Fruit fly (Drosophila melanogaster) whole organism, embryonic: Measurements from ENCODE around the gene velo.

Source experiments
- Abd-B ChIP-seq: fragments of 200-800 bp; sonication (Bioruptor generic); optimal IDR thresholded peaks from 2 replicates; lab custom pipeline; 2018; ENCODE audit warnings: missing biosample characterization, mild to moderate bottlenecking, missing genetic modification characterization, moderate library complexity
- Asciz ChIP-seq: fragments of 200-800 bp; sonication (Bioruptor generic); optimal IDR thresholded peaks from 2 replicates; lab custom pipeline; 2017; ENCODE audit warnings: missing biosample characterization, mild to moderate bottlenecking, missing genetic modification characterization, missing genetic modification reagents
- Bteb2 ChIP-seq: fragments of 200-800 bp; sonication (Bioruptor generic); optimal IDR thresholded peaks from 2 replicates; lab custom pipeline; 2016; ENCODE audit warnings: missing biosample characterization, missing genetic modification characterization
- CG10462 ChIP-seq: fragments of 200-800 bp; sonication (Bioruptor generic); optimal IDR thresholded peaks from 2 replicates; lab custom pipeline; 2016; ENCODE audit warnings: missing biosample characterization, missing genetic modification characterization
- CG13624 ChIP-seq: fragments of 200-800 bp; sonication (Bioruptor generic); optimal IDR thresholded peaks from 2 replicates; lab custom pipeline; 2016; ENCODE audit warnings: missing biosample characterization, missing genetic modification characterization
- CG14860 ChIP-seq: fragments of 200-800 bp; sonication (Bioruptor generic); IDR thresholded peaks from 3 replicates; pipeline ENCODE4 v1.3.6; 2022; ENCODE audit warnings: missing biosample characterization, missing genetic modification characterization; ENCODE audit not compliant: partially characterized antibody
- CG1602 ChIP-seq: fragments of 200-800 bp; sonication (Bioruptor generic); optimal IDR thresholded peaks from 3 replicates; lab custom pipeline; 2016; ENCODE audit warnings: missing biosample characterization, missing genetic modification characterization
- CG17829 ChIP-seq: fragments of 200-800 bp; optimal IDR thresholded peaks from 2 replicates; lab custom pipeline; 2019; ENCODE audit warnings: missing biosample characterization, mild to moderate bottlenecking, missing genetic modification characterization, moderate library complexity
- CG18476 ChIP-seq: fragments of 200-800 bp; sonication (Bioruptor generic); optimal IDR thresholded peaks from 2 replicates; lab custom pipeline; 2016; ENCODE audit warnings: missing biosample characterization, mild to moderate bottlenecking, missing genetic modification characterization
- CG3065 ChIP-seq: fragments of 200-800 bp; sonication (Bioruptor generic); optimal IDR thresholded peaks from 2 replicates; lab custom pipeline; 2016; ENCODE audit warnings: missing biosample characterization, missing genetic modification characterization
- CG3163 ChIP-seq: fragments of 200-800 bp; sonication (Bioruptor generic); optimal IDR thresholded peaks from 3 replicates; lab custom pipeline; 2016; ENCODE audit warnings: missing biosample characterization, missing genetic modification characterization
- CG33213 ChIP-seq: fragments of 200-800 bp; sonication (Bioruptor generic); optimal IDR thresholded peaks from 3 replicates; lab custom pipeline; 2016; ENCODE audit warnings: missing biosample characterization, missing genetic modification characterization
- CG5180 ChIP-seq: fragments of 200-800 bp; sonication (Bioruptor generic); optimal IDR thresholded peaks from 3 replicates; lab custom pipeline; 2017; ENCODE audit warnings: missing biosample characterization, missing genetic modification characterization, mild to moderate bottlenecking, moderate library complexity, missing genetic modification reagents
- CG8765 ChIP-seq: fragments of 200-800 bp; sonication (Bioruptor generic); IDR thresholded peaks from 2 replicates; pipeline ENCODE4 v1.3.6; 2022; ENCODE audit warnings: missing biosample characterization, missing genetic modification characterization
- CG9876 ChIP-seq: fragments of 200-800 bp; sonication (Bioruptor generic); optimal IDR thresholded peaks from 2 replicates; lab custom pipeline; 2016; ENCODE audit warnings: missing biosample characterization, missing genetic modification characterization
- Doc3 ChIP-seq: fragments of 200-800 bp; sonication (Bioruptor generic); IDR thresholded peaks from 3 replicates; pipeline ENCODE4 v1.3.6; 2022; ENCODE audit warnings: missing biosample characterization, missing genetic modification characterization; ENCODE audit not compliant: partially characterized antibody
- E2f1 ChIP-seq: fragments of 200-800 bp; sonication (Bioruptor generic); IDR thresholded peaks from 2 replicates; pipeline ENCODE4 v1.3.6; 2022; ENCODE audit warnings: missing biosample characterization, missing genetic modification characterization
- Hmx ChIP-seq: fragments of 200-800 bp; sonication (Bioruptor generic); optimal IDR thresholded peaks from 2 replicates; lab custom pipeline; 2016; ENCODE audit warnings: missing biosample characterization, missing genetic modification characterization
- Hr3 ChIP-seq: fragments of 200-800 bp; sonication (Bioruptor generic); optimal IDR thresholded peaks from 3 replicates; lab custom pipeline; 2016; ENCODE audit warnings: missing biosample characterization, missing genetic modification characterization
- Mes4 ChIP-seq: fragments of 200-800 bp; sonication (Bioruptor generic); optimal IDR thresholded peaks from 2 replicates; lab custom pipeline; 2016; ENCODE audit warnings: missing biosample characterization, missing genetic modification characterization
- Oaz ChIP-seq: fragments of 200-800 bp; sonication (Bioruptor generic); IDR thresholded peaks from 2 replicates; pipeline ENCODE4 v1.3.6; 2022; ENCODE audit warnings: missing biosample characterization, missing genetic modification characterization
- Ptx1 ChIP-seq: fragments of 200-800 bp; sonication (Bioruptor generic); IDR thresholded peaks from 2 replicates; pipeline ENCODE4 v1.3.6; 2022; ENCODE audit warnings: missing biosample characterization, missing genetic modification characterization
- Rfx ChIP-seq: fragments of 200-800 bp; sonication (Bioruptor generic); IDR thresholded peaks from 2 replicates; pipeline ENCODE4 v1.3.6; 2022; ENCODE audit warnings: missing biosample characterization, missing genetic modification characterization
- Ssrp ChIP-seq: fragments of 200-800 bp; sonication (Bioruptor generic); optimal IDR thresholded peaks from 2 replicates; lab custom pipeline; 2018; ENCODE audit warnings: missing biosample characterization, mild to moderate bottlenecking, missing genetic modification characterization, moderate library complexity
- Xbp1 ChIP-seq: fragments of 200-800 bp; sonication (Bioruptor generic); optimal IDR thresholded peaks from 3 replicates; lab custom pipeline; 2016; ENCODE audit warnings: missing biosample characterization, mild to moderate bottlenecking, missing genetic modification characterization
- aop ChIP-seq: fragments of 200-800 bp; sonication (Bioruptor generic); IDR thresholded peaks from 2 replicates; pipeline ENCODE4 v1.3.6; 2022; ENCODE audit warnings: missing biosample characterization, missing genetic modification characterization
- az2 ChIP-seq: fragments of 200-800 bp; sonication (Bioruptor generic); optimal IDR thresholded peaks from 3 replicates; lab custom pipeline; 2016; ENCODE audit warnings: missing biosample characterization, missing genetic modification characterization
- bbx ChIP-seq: fragments of 200-800 bp; sonication (Bioruptor generic); IDR thresholded peaks from 2 replicates; pipeline ENCODE4 v1.3.6; 2022; ENCODE audit warnings: missing biosample characterization, missing genetic modification characterization; ENCODE audit not compliant: partially characterized antibody
- chm ChIP-seq: fragments of 200-800 bp; sonication (Bioruptor generic); IDR thresholded peaks from 2 replicates; pipeline ENCODE4 v1.3.6; 2022; ENCODE audit warnings: missing biosample characterization, missing genetic modification characterization
- cwo ChIP-seq: fragments of 200-800 bp; sonication (Bioruptor generic); optimal IDR thresholded peaks from 3 replicates; lab custom pipeline; 2017; ENCODE audit warnings: missing biosample characterization, missing genetic modification characterization, mild to moderate bottlenecking, moderate library complexity, missing genetic modification reagents
- esg ChIP-seq: fragments of 200-800 bp; sonication (Bioruptor generic); conservative IDR thresholded peaks from 2 replicates; pipeline ENCODE4 v1.3.6; 2022; ENCODE audit warnings: missing biosample characterization, missing genetic modification characterization
- ewg ChIP-seq: fragments of 200-800 bp; sonication (Bioruptor generic); optimal IDR thresholded peaks from 3 replicates; lab custom pipeline; 2017; ENCODE audit warnings: mild to moderate bottlenecking, missing biosample characterization, missing genetic modification reagents, missing genetic modification characterization
- peb ChIP-seq: fragments of 200-800 bp; sonication (Bioruptor generic); IDR thresholded peaks from 2 replicates; pipeline ENCODE4 v1.3.6; 2022; ENCODE audit warnings: missing biosample characterization, missing genetic modification characterization
- pnt ChIP-seq: fragments of 200-800 bp; sonication (Bioruptor generic); optimal IDR thresholded peaks from 3 replicates; lab custom pipeline; 2016; ENCODE audit warnings: missing biosample characterization, missing genetic modification characterization
- scrt ChIP-seq: fragments of 200-800 bp; sonication (Bioruptor generic); optimal IDR thresholded peaks from 2 replicates; lab custom pipeline; 2018; ENCODE audit warnings: missing biosample characterization, mild to moderate bottlenecking, missing genetic modification characterization, moderate library complexity
- slou ChIP-seq: fragments of 200-800 bp; sonication (Bioruptor generic); optimal IDR thresholded peaks from 3 replicates; lab custom pipeline; 2016; ENCODE audit warnings: missing biosample characterization, missing genetic modification characterization
- sna ChIP-seq: fragments of 200-800 bp; sonication (Bioruptor generic); IDR thresholded peaks from 2 replicates; pipeline ENCODE4 v1.3.6; 2022; ENCODE audit warnings: missing biosample characterization, missing genetic modification characterization; ENCODE audit not compliant: partially characterized antibody
- sob ChIP-seq: fragments of 200-800 bp; sonication (Bioruptor generic); IDR thresholded peaks from 2 replicates; pipeline ENCODE4 v1.3.6; 2022; ENCODE audit warnings: missing biosample characterization, missing genetic modification characterization
- ssp ChIP-seq: fragments of 200-800 bp; sonication (Bioruptor generic); IDR thresholded peaks from 2 replicates; pipeline ENCODE4 v1.3.6; 2022; ENCODE audit warnings: missing biosample characterization, missing genetic modification characterization
- tup ChIP-seq: fragments of 200-800 bp; sonication (Bioruptor generic); optimal IDR thresholded peaks from 2 replicates; lab custom pipeline; 2016; ENCODE audit warnings: missing biosample characterization, mild to moderate bottlenecking, missing genetic modification characterization, moderate library complexity
- vnd ChIP-seq: fragments of 200-800 bp; sonication (Bioruptor generic); IDR thresholded peaks from 3 replicates; pipeline ENCODE4 v1.3.6; 2022; ENCODE audit warnings: missing biosample characterization, missing genetic modification characterization; ENCODE audit not compliant: partially characterized antibody
- zfh2 ChIP-seq: fragments of 200-800 bp; sonication (Bioruptor generic); optimal IDR thresholded peaks from 2 replicates; lab custom pipeline; 2016; ENCODE audit warnings: missing biosample characterization, missing genetic modification characterization

The velo gene

dm6 chr3L:6742974-6743345 lies 9.6 kb downstream of the velo start, which contains the start of gene dikar (continued):
- TF ChIP-seq CG13624: peak; percentile 41
- peak; percentile 7 for TF ChIP-seq slou (GFP tag; lab: Kevin White, UChicago)
- no peak for TF ChIP-seq CG9876 (GFP tag; lab: Kevin White, UChicago)
- TF ChIP-seq bbx (GFP tag; lab: Robert Waterston, UW): peak; percentile 86
- peak; percentile 67 for TF ChIP-seq Hr3 (GFP tag; lab: Kevin White, UChicago)
- peak; percentile 47 for TF ChIP-seq az2 (GFP tag; lab: Kevin White, UChicago)
- peak; percentile 75 for TF ChIP-seq sob (GFP tag; lab: Robert Waterston, UW)
- TF ChIP-seq pnt: peak; percentile 38
- TF ChIP-seq cwo: no peak
- peak; percentile 29; the same call in 1 of the 2 replicates for TF ChIP-seq esg (GFP tag; lab: Robert Waterston, UW)
- 0 out of 2 replicates have a peak, but pooled peaks have one; percentile 8 for TF ChIP-seq Oaz (GFP tag; lab: Robert Waterston, UW)
- no peak for TF ChIP-seq CG10462 (GFP tag; lab: Kevin White, UChicago)
- no peak for TF ChIP-seq CG5180 (GFP tag; lab: Kevin White, UChicago)
- TF ChIP-seq Ssrp (tag; lab: Kevin White, UChicago): peak; percentile 26
- peak; percentile 55; the same call in 1 of the 2 replicates for TF ChIP-seq CG8765 (GFP tag; lab: Robert Waterston, UW)
- TF ChIP-seq ewg (GFP tag; lab: Kevin White, UChicago): no peak
- TF ChIP-seq tup (GFP tag; lab: Kevin White, UChicago): no peak
- no peak for TF ChIP-seq CG3163
- TF ChIP-seq CG17829 (tag; lab: Kevin White, UChicago): peak; percentile 47
- TF ChIP-seq chm (GFP tag; lab: Robert Waterston, UW): peak; percentile 48; the same call in 1 of the 2 replicates
- TF ChIP-seq CG14860: peak; percentile 67
- TF ChIP-seq zfh2: peak; percentile 58
- TF ChIP-seq Rfx (GFP tag; lab: Robert Waterston, UW): peak; percentile 88
- TF ChIP-seq sna: peak; percentile 44; the same call in 1 of the 2 replicates
- no peak for TF ChIP-seq Mes4 (GFP tag; lab: Kevin White, UChicago)
- peak; percentile 64 for TF ChIP-seq Doc3 (GFP tag; lab: Robert Waterston, UW)
- peak; percentile 41 for TF ChIP-seq CG1602 (GFP tag; lab: Kevin White, UChicago)
- TF ChIP-seq Ptx1 (GFP tag; lab: Robert Waterston, UW): peak; percentile 70
- peak; percentile 86 for TF ChIP-seq vnd (GFP tag; lab: Robert Waterston, UW)
- TF ChIP-seq E2f1: 0 out of 2 replicates have a peak, but pooled peaks have one; percentile 22
- TF ChIP-seq Abd-B (GFP tag; lab: Kevin White, UChicago): peak; percentile 53
- peak; percentile 11 for TF ChIP-seq CG3065 (GFP tag; lab: Kevin White, UChicago)
- TF ChIP-seq peb (GFP tag; lab: Robert Waterston, UW): peak; percentile 45
- TF ChIP-seq Bteb2 (GFP tag; lab: Kevin White, UChicago): peak; percentile 10
- TF ChIP-seq Hmx: no peak
- no peak for TF ChIP-seq scrt (GFP tag; lab: Kevin White, UChicago)
- peak; percentile 35 for TF ChIP-seq CG33213 (GFP tag; lab: Kevin White, UChicago)
- TF ChIP-seq ssp (GFP tag; lab: Robert Waterston, UW): peak; percentile 65
- peak; percentile 44 for TF ChIP-seq Asciz (GFP tag; lab: Kevin White, UChicago)
- TF ChIP-seq aop: peak; percentile 74; the same call in 1 of the 2 replicates
- TF ChIP-seq Xbp1 (GFP tag; lab: Kevin White, UChicago): peak; percentile 65
- no peak for TF ChIP-seq CG18476
- TF ChIP-seq, all 482 proteins: peak for 215
